Worm (Caenorhabditis elegans) whole organism, L4 larva: Measurements from ENCODE around the gene C53B7.3.

Experiments used
- ceh-82 ChIP-seq: sonication (generic microtip); optimal IDR thresholded peaks from 2 replicates; lab custom pipeline; 2017; ENCODE audit warnings: missing biosample characterization, missing genetic modification characterization
- fkh-10 ChIP-seq: fragments of 150-350 bp; optimal IDR thresholded peaks from 2 replicates; lab custom pipeline; 2014; ENCODE audit warnings: missing biosample characterization, missing genetic modification reagents, missing genetic modification characterization
- jun-1 ChIP-seq: fragments of 150-350 bp; optimal IDR thresholded peaks from 2 replicates; lab custom pipeline; 2014; ENCODE audit warnings: missing biosample characterization, missing genetic modification reagents, missing genetic modification characterization
- sdz-12 ChIP-seq: fragments of 200-800 bp; sonication (Bioruptor generic); optimal IDR thresholded peaks from 2 replicates; lab custom pipeline; 2018; ENCODE audit warnings: mild to moderate bottlenecking, missing genetic modification characterization, missing compliant biosample characterization
- snpc-4 ChIP-seq: fragments of 150-350 bp; optimal IDR thresholded peaks from 2 replicates; lab custom pipeline; 2014; ENCODE audit warnings: missing biosample characterization, missing genetic modification characterization
- unc-62 ChIP-seq, 3 experiments: fragments of 150-350 bp in 1 of 3; sonication (generic microtip); optimal IDR thresholded peaks in 2 of 3; peaks in 1 of 3; 1 replicate in 1 of 3; 2 replicates in 2 of 3; lab custom pipeline; 2014 to 2017; ENCODE audit warnings: missing biosample characterization in 3 of 3, missing genetic modification characterization in 3 of 3, missing genetic modification reagents in 3 of 3, missing genotype in 1 of 3
- ztf-11 ChIP-seq: fragments of 150-350 bp; optimal IDR thresholded peaks from 2 replicates; lab custom pipeline; 2014; ENCODE audit warnings: missing biosample characterization, missing genetic modification characterization
- ztf-7 ChIP-seq: fragments of 150-350 bp; optimal IDR thresholded peaks from 2 replicates; lab custom pipeline; 2014; ENCODE audit warnings: missing biosample characterization, missing genetic modification characterization

DNA sequence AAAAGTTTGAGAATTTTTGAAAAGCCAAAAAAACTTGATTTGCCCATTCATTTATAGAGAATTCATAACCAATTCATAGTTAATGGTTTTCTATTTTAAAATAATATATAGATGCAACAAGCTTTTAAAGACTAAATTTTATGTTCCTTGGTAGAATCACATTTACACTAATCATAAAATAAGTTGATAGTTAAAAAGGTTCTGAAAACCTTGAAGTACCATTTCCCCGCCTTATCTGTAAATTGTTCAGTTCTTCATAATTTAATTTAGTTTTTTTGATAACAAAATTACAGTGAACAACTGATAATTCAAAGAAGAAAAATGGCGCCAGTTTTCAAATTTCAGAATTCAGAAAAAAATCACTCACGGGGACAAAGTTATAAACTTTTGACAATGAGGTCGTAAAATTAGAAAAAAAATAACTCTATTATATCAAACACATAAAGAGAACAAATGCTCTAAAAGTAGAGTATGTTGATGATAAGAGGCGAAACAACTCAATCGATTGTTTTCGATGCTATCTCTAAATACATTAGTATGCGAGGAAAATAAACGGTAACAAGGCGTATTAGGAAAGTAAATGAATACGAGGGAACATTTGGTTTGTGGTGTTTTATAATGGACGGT lies 40.8 kb downstream of the C53B7.3 start, which contains the start of gene F41C6.7:
- TF ChIP-seq jun-1 (no peak), ztf-11 (no peak), snpc-4 (no peak), fkh-10 (GFP tag; lab: Kevin White, UChicago) (no peak), ceh-82 (tag; lab: Kevin White, UChicago) (no peak), unc-62 (GFP tag; optimal IDR thresholded peaks at IDR 0.05 in 1 of 2; lab: Kevin White, UChicago) (no peak), unc-62 (tag; optimal IDR thresholded peaks at IDR 0.05; lab: Kevin White, UChicago) (no peak), sdz-12 (GFP tag; lab: Kevin White, UChicago) (no peak), ztf-7 (no peak)
